Fruit fly (Drosophila melanogaster): Measurements from ENCODE around the gene CycT.

Gene CycT

dm6 chr3L:17529511-17530194, 27.9 kb downstream of the CycT start, which contains the start of the genes Edc3 and Nedd4 (continued):
- no peak for TF ChIP-seq CG14965 (GFP tag; optimal IDR thresholded peaks at IDR 0.05; ENCODE audit: borderline replicate concordance)
- TF ChIP-seq CG17328 (GFP tag; IDR thresholded peaks at IDR 0.05) = no peak
- TF ChIP-seq z (GFP tag; IDR thresholded peaks at IDR 0.05) = no peak
- TF ChIP-seq CG10321 (GFP tag; IDR thresholded peaks at IDR 0.05) = no peak
- peak; percentile 47 for TF ChIP-seq CG17829 (tag; optimal IDR thresholded peaks at IDR 0.05)
- peak; percentile 18 for TF ChIP-seq CG13424 (tag; optimal IDR thresholded peaks at IDR 0.05)
- peak; percentile 16 for TF ChIP-seq CG33557 (GFP tag; optimal IDR thresholded peaks at IDR 0.05)
- TF ChIP-seq sd (tag; optimal IDR thresholded peaks at IDR 0.05) = no peak
- no peak for TF ChIP-seq mld (GFP tag; IDR thresholded peaks at IDR 0.05; ENCODE audit: partially characterized antibody)
- peak; percentile 96 for TF ChIP-seq YL-1 (GFP tag; optimal IDR thresholded peaks at IDR 0.05)
- no peak for TF ChIP-seq CG11696 (GFP tag; IDR thresholded peaks at IDR 0.05)
- TF ChIP-seq ems (GFP tag; optimal IDR thresholded peaks at IDR 0.05) = no peak
- peak; percentile 36; the same call in 1 of the 2 replicates for TF ChIP-seq MBD-R2 (GFP tag; IDR thresholded peaks at IDR 0.05)
- TF ChIP-seq CG17186 (GFP tag; optimal IDR thresholded peaks at IDR 0.05) = peak; percentile 19
- TF ChIP-seq CG18764 (GFP tag; optimal IDR thresholded peaks at IDR 0.05) = no peak
- no peak; the same call in 2 of the 3 replicates for TF ChIP-seq CG34422 (GFP tag; IDR thresholded peaks at IDR 0.05)
- no peak for TF ChIP-seq CG14667 (GFP tag; IDR thresholded peaks at IDR 0.05)
- peak; percentile 20 for TF ChIP-seq unpg (GFP tag; optimal IDR thresholded peaks at IDR 0.05)
- no peak for TF ChIP-seq CG12104 (GFP tag; optimal IDR thresholded peaks at IDR 0.05)
- TF ChIP-seq Ets65A (GFP tag) = no peak
- no peak for TF ChIP-seq CG1024 (GFP tag; IDR thresholded peaks at IDR 0.05)
- TF ChIP-seq zfh2 (GFP tag; optimal IDR thresholded peaks at IDR 0.05) = no peak
- TF ChIP-seq CG5953 (GFP tag; IDR thresholded peaks at IDR 0.05) = no peak
- no peak for TF ChIP-seq CG10366 (GFP tag; IDR thresholded peaks at IDR 0.05)
- TF ChIP-seq fd96Cb (tag; optimal IDR thresholded peaks at IDR 0.05) = no peak
- TF ChIP-seq CG2116 (GFP tag; optimal IDR thresholded peaks at IDR 0.05) = peak; percentile 52
- no peak for TF ChIP-seq kay (GFP tag; optimal IDR thresholded peaks at IDR 0.05)
- 0 out of 3 replicates have a peak, but pooled peaks have one; percentile 5 for TF ChIP-seq zfh1 (GFP tag; IDR thresholded peaks at IDR 0.05)
- TF ChIP-seq CG11456 (GFP tag; IDR thresholded peaks at IDR 0.05) = no peak
- no peak for TF ChIP-seq CG17802 (tag; optimal IDR thresholded peaks at IDR 0.05)
- TF ChIP-seq ewg (GFP tag; optimal IDR thresholded peaks at IDR 0.05) = no peak
- TF ChIP-seq gro (GFP tag; optimal IDR thresholded peaks at IDR 0.05) = no peak
- no peak for TF ChIP-seq Lim3 (GFP tag; IDR thresholded peaks at IDR 0.05)
- TF ChIP-seq E2f2 (GFP tag; IDR thresholded peaks at IDR 0.05) = peak; percentile 20; the same call in 1 of the 2 replicates
- TF ChIP-seq CG32532 (GFP tag; IDR thresholded peaks at IDR 0.05) = no peak
- TF ChIP-seq CG4424 (GFP tag; optimal IDR thresholded peaks at IDR 0.05) = no peak
- no peak for TF ChIP-seq hth (optimal IDR thresholded peaks at IDR 0.05)
- TF ChIP-seq CG4328 (GFP tag; optimal IDR thresholded peaks at IDR 0.05) = no peak
- no peak for TF ChIP-seq CG4282 (GFP tag; optimal IDR thresholded peaks at IDR 0.05)
- no peak for TF ChIP-seq lov (optimal IDR thresholded peaks at IDR 0.05)
- TF ChIP-seq lov (GFP tag; IDR thresholded peaks at IDR 0.05) = no peak
- no peak; the same call in 1 of the 2 replicates for TF ChIP-seq tna (GFP tag; IDR thresholded peaks at IDR 0.05; ENCODE audit: partially characterized antibody)
- TF ChIP-seq Bgb (GFP tag; IDR thresholded peaks at IDR 0.05; ENCODE audit: partially characterized antibody) = no peak
- TF ChIP-seq bowl (GFP tag; IDR thresholded peaks at IDR 0.05) = no peak
- TF ChIP-seq Mrtf (GFP tag; IDR thresholded peaks at IDR 0.05) = no peak
- no peak for TF ChIP-seq CG10209 (GFP tag; optimal IDR thresholded peaks at IDR 0.05)
- TF ChIP-seq BEAF-32 (GFP tag; optimal IDR thresholded peaks at IDR 0.05) = peak; percentile 48
- TF ChIP-seq Elba2 (GFP tag; optimal IDR thresholded peaks at IDR 0.05) = peak; percentile 53
- no peak for TF ChIP-seq Antp (GFP tag; optimal IDR thresholded peaks at IDR 0.05)
- TF ChIP-seq gce (GFP tag; IDR thresholded peaks at IDR 0.05) = no peak
- no peak for TF ChIP-seq CG7372 (GFP tag; IDR thresholded peaks at IDR 0.05)
- TF ChIP-seq en (GFP tag; optimal IDR thresholded peaks at IDR 0.05) = no peak
